Fruit fly (Drosophila melanogaster): ENCODE data around the gene sol.

DNA sequence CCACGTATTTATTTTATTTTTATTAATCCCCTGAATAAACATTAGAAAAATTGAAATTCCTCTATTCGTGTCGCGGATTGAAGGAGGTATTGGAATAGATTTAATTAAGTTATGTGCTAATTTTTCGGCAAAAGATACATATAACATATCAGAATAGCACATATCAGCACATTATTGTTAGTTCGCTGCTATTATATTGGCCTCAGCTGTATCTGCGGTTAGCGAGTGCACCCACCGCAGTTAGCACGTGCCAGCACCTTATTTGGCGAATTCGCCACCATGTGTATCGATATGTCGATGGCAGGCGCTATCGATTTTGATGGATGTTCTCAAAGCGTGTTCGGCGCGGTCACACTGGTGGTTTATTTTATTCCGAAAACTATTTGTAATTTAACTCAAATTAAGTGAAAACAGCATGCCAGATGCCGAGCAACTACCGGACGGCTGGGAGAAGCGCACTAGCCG lies 5.0 kb upstream of the sol start, which contains the start of gene dod:
- TF ChIP-seq CG11617 (GFP tag; optimal IDR thresholded peaks at IDR 0.05), result peak; percentile 40
- TF ChIP-seq Clk (GFP tag; optimal IDR thresholded peaks at IDR 0.05), result no peak
- peak; percentile 1 for TF ChIP-seq CG33017 (tag; optimal IDR thresholded peaks at IDR 0.05)
